Worm (Caenorhabditis elegans) whole organism, L3 larva: Measurements from ENCODE around the gene snap-29.
A peak's percentile ranks its signal among the peaks of the same experiment; 100 is the strongest.

Experiments
- R02D3.7 ChIP-seq: fragments of 150-350 bp; optimal IDR thresholded peaks from 2 replicates; lab custom pipeline; 2014; ENCODE audit warnings: missing biosample characterization, missing genetic modification characterization
- ZK546.5 ChIP-seq: sonication (generic microtip); optimal IDR thresholded peaks from 2 replicates; lab custom pipeline; 2017; ENCODE audit warnings: missing biosample characterization, missing genetic modification characterization
- aly-2 ChIP-seq: fragments of 150-350 bp; optimal IDR thresholded peaks from 2 replicates; lab custom pipeline; 2014; ENCODE audit warnings: missing biosample characterization, missing genetic modification characterization
- ama-1 ChIP-seq: fragments of 150-350 bp; optimal IDR thresholded peaks from 2 replicates; lab custom pipeline; 2018
- ceh-82 ChIP-seq: fragments of 150-350 bp; optimal IDR thresholded peaks from 2 replicates; lab custom pipeline; 2014; ENCODE audit warnings: missing biosample characterization, missing genetic modification characterization
- egl-27 ChIP-seq: sonication (generic microtip); optimal IDR thresholded peaks from 4 replicates; lab custom pipeline; 2017; ENCODE audit warnings: missing biosample characterization, missing genetic modification reagents, missing genetic modification characterization
- elt-2 ChIP-seq: sonication (generic microtip); optimal IDR thresholded peaks from 2 replicates; lab custom pipeline; 2016; ENCODE audit warnings: missing genetic modification reagents, mild to moderate bottlenecking, missing genetic modification characterization, missing compliant biosample characterization
- fkh-10 ChIP-seq: sonication (generic microtip); optimal IDR thresholded peaks from 2 replicates; lab custom pipeline; 2017; ENCODE audit warnings: missing biosample characterization, missing genetic modification reagents, missing genetic modification characterization
- fkh-2 ChIP-seq: fragments of 150-350 bp; optimal IDR thresholded peaks from 2 replicates; lab custom pipeline; 2014; ENCODE audit warnings: missing biosample characterization, missing genetic modification reagents, missing genetic modification characterization
- mdl-1 ChIP-seq: fragments of 150-350 bp; optimal IDR thresholded peaks from 2 replicates; lab custom pipeline; 2014; ENCODE audit warnings: missing biosample characterization, missing genetic modification characterization
- nhr-28 ChIP-seq: fragments of 150-350 bp; optimal IDR thresholded peaks from 2 replicates; lab custom pipeline; 2014; ENCODE audit warnings: missing biosample characterization, missing genetic modification characterization
- pha-4 ChIP-seq: fragments of 150-350 bp; optimal IDR thresholded peaks from 2 replicates; lab custom pipeline; 2014; ENCODE audit warnings: missing biosample characterization, missing genetic modification reagents, missing genetic modification characterization
- skn-1 ChIP-seq: fragments of 150-350 bp; optimal IDR thresholded peaks from 2 replicates; lab custom pipeline; 2014; ENCODE audit warnings: missing biosample characterization, missing genetic modification characterization

- TF ChIP-seq egl-27 (no peak), nhr-28 (tag; lab: Kevin White, UChicago) (no peak), ZK546.5 (tag; lab: Kevin White, UChicago) (no peak), skn-1 (tag; lab: Kevin White, UChicago) (no peak), fkh-2 (tag; lab: Kevin White, UChicago) (no peak), R02D3.7 (no peak), mdl-1 (tag; lab: Kevin White, UChicago) (peak; percentile 6), ceh-82 (tag; lab: Kevin White, UChicago) (no peak), elt-2 (tag; lab: Kevin White, UChicago) (peak; percentile 59), ama-1 (lab: Kevin White, UChicago) (no peak), fkh-10 (GFP tag; lab: Kevin White, UChicago) (no peak), aly-2 (tag; lab: Kevin White, UChicago) (no peak), pha-4 (tag; lab: Kevin White, UChicago) (peak; percentile 8)
Observed at ce11 chrIII:8734327-8734885, 41.6 kb upstream of the snap-29 start.
